Worm (Caenorhabditis elegans): ENCODE data around the gene T10B10.9.

T10B10.9 gene

ce11 chrX:15194283-15194682 is 30.1 kb downstream of the T10B10.9 start, which contains the start of gene phat-6:
Gene phat-6, minus strand, starts transcription at chrX:15194383.
- TF ChIP-seq hsf-1 (GFP tag; IDR thresholded peaks at IDR 0.05): no peak
- no peak for TF ChIP-seq ZK185.1 (tag; optimal IDR thresholded peaks at IDR 0.05; ENCODE audit: poor library complexity, severe bottlenecking)
- TF ChIP-seq F37B4.10 (GFP tag; IDR thresholded peaks at IDR 0.05): no peak
- TF ChIP-seq F33H1.4 (GFP tag; IDR thresholded peaks at IDR 0.05): no peak
- no peak for TF ChIP-seq rcor-1 (GFP tag; IDR thresholded peaks at IDR 0.05)
- TF ChIP-seq mxl-1 (tag; optimal IDR thresholded peaks at IDR 0.05): no peak
- TF ChIP-seq madf-8 (GFP tag; conservative IDR thresholded peaks at IDR 0.05): no peak
- no peak for TF ChIP-seq let-526 (GFP tag; IDR thresholded peaks at IDR 0.05)
- no peak for TF ChIP-seq tbx-9 (tag; optimal IDR thresholded peaks at IDR 0.05; ENCODE audit: borderline replicate concordance)
- TF ChIP-seq F55B11.4 (tag; optimal IDR thresholded peaks at IDR 0.05; ENCODE audit: borderline replicate concordance, insufficient read depth): no peak
- TF ChIP-seq attf-3 (GFP tag; conservative IDR thresholded peaks at IDR 0.05): no peak
- no peak for TF ChIP-seq F10E7.11 (tag; optimal IDR thresholded peaks at IDR 0.05)
- no peak for TF ChIP-seq hlh-26 (GFP tag; conservative IDR thresholded peaks at IDR 0.05)
- no peak for TF ChIP-seq dpff-1 (tag; optimal IDR thresholded peaks at IDR 0.05)
- no peak for TF ChIP-seq egl-44 (GFP tag; IDR thresholded peaks at IDR 0.05)

ce11 chrX:15199052-15199451 is 34.8 kb downstream of the T10B10.9 start, which contains the start of gene snt-7:
Gene snt-7, minus strand, starts transcription at chrX:15199152.
- TF ChIP-seq B0336.3 (GFP tag; IDR thresholded peaks at IDR 0.05): no peak
- no peak for TF ChIP-seq ceh-91 (GFP tag; IDR thresholded peaks at IDR 0.05)
- TF ChIP-seq nhr-179 (tag; optimal IDR thresholded peaks at IDR 0.05): no peak
- no peak for TF ChIP-seq athp-1 (tag; optimal IDR thresholded peaks at IDR 0.05)
- TF ChIP-seq Y95B8A.8 (GFP tag; IDR thresholded peaks at IDR 0.05): no peak
- no peak for TF ChIP-seq Y56A3A.18 (GFP tag; IDR thresholded peaks at IDR 0.05)
- TF ChIP-seq Y67H2A.10 (GFP tag; conservative IDR thresholded peaks at IDR 0.05): no peak
- TF ChIP-seq ceh-100 (GFP tag; IDR thresholded peaks at IDR 0.05): no peak
- no peak for TF ChIP-seq lir-1 (GFP tag; conservative IDR thresholded peaks at IDR 0.05)
- TF ChIP-seq madf-10 (tag; optimal IDR thresholded peaks at IDR 0.05): no peak

DNA sequence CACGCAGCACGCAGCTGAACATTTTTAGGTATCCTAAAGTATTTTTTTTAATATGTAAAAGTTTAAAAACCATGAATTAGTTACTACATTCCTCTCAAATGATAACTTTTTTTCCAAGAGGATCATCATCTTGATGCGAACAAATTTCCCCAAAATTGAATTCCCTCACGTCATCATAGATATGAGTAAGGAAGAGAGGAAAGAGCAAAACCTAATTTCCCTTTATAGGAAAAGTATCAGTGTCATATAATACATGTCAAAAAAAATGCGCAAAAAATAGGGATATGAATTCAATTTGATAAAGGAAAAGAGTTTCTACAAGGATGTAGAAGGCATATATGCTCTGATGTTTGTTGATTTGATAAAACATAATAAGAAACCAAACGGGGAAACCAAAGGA is 35.9 kb downstream of the T10B10.9 start:
- TF ChIP-seq cebp-1 (GFP tag; IDR thresholded peaks at IDR 0.05): no peak
- TF ChIP-seq cebp-1 (tag; optimal IDR thresholded peaks at IDR 0.05): no peak
- TF ChIP-seq B0019.2 (GFP tag; conservative IDR thresholded peaks at IDR 0.05): no peak
- no peak for TF ChIP-seq unc-130 (GFP tag; optimal IDR thresholded peaks at IDR 0.05)
- TF ChIP-seq die-1 (tag; optimal IDR thresholded peaks at IDR 0.05): no peak
- TF ChIP-seq D2030.7 (GFP tag; IDR thresholded peaks at IDR 0.05): no peak
- no peak for TF ChIP-seq rcor-1 (GFP tag; IDR thresholded peaks at IDR 0.05)
- no peak for TF ChIP-seq C06A6.2 (GFP tag; conservative IDR thresholded peaks at IDR 0.05)
- TF ChIP-seq lin-40 (tag; optimal IDR thresholded peaks at IDR 0.05): no peak
- TF ChIP-seq F57C9.4 (tag; optimal IDR thresholded peaks at IDR 0.05): no peak
- no peak for TF ChIP-seq Y53F4B.3 (GFP tag; IDR thresholded peaks at IDR 0.05)
- TF ChIP-seq Y67H2A.10 (GFP tag; conservative IDR thresholded peaks at IDR 0.05): no peak
- no peak for TF ChIP-seq tlf-1 (GFP tag; optimal IDR thresholded peaks at IDR 0.05)

DNA sequence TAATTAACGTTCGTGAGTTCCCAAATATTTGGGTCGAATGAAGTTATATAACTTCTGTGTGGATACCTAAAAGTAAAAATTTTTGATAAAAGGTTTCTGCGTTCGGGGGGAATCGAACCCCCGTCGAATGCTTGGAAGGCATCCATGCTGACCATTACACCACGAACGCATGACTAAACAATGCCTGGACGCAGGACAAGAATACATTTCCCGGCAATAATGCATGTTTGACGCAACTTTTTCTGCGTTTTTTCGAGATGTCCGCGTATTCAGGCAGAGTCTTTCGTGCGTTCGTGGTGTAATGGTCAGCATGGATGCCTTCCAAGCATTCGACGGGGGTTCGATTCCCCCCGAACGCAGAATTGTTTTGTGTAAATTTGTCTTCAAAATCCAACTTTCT is 36.5 kb downstream of the T10B10.9 start:
- TF ChIP-seq ccch-3 (GFP tag; optimal IDR thresholded peaks at IDR 0.05): no peak
- peak; percentile 61 for TF ChIP-seq cebp-1 (GFP tag; IDR thresholded peaks at IDR 0.05)
- TF ChIP-seq cebp-1 (tag; optimal IDR thresholded peaks at IDR 0.05): no peak
- peak; percentile 71 for TF ChIP-seq ztf-26 (tag; optimal IDR thresholded peaks at IDR 0.05)
- TF ChIP-seq cebp-2 (GFP tag; IDR thresholded peaks at IDR 0.05): peak; percentile 79; the same call in 1 of the 2 replicates
- TF ChIP-seq ceh-40 (GFP tag; IDR thresholded peaks at IDR 0.05): peak; percentile 89; the same call in 1 of the 2 replicates
- TF ChIP-seq ztf-18 (tag; optimal IDR thresholded peaks at IDR 0.05): peak; percentile 79
- no peak for TF ChIP-seq lag-1 (GFP tag; IDR thresholded peaks at IDR 0.05)
- TF ChIP-seq lsy-27 (tag; optimal IDR thresholded peaks at IDR 0.05; ENCODE audit: borderline replicate concordance, insufficient read depth): peak; percentile 73
- no peak; the same call in 1 of the 2 replicates for TF ChIP-seq dox-1 (GFP tag; IDR thresholded peaks at IDR 0.05)
- TF ChIP-seq ekl-4 (GFP tag; IDR thresholded peaks at IDR 0.05): peak; percentile 79
- TF ChIP-seq nhr-90 (tag; optimal IDR thresholded peaks at IDR 0.05): peak; percentile 89
- TF ChIP-seq aptf-2 (GFP tag; conservative IDR thresholded peaks at IDR 0.05): peak; percentile 71
- TF ChIP-seq tlf-1 (GFP tag; optimal IDR thresholded peaks at IDR 0.05): peak; percentile 21
